Fruit fly (Drosophila melanogaster): ENCODE data around the gene Klp3A.

Gene Klp3A

DNA sequence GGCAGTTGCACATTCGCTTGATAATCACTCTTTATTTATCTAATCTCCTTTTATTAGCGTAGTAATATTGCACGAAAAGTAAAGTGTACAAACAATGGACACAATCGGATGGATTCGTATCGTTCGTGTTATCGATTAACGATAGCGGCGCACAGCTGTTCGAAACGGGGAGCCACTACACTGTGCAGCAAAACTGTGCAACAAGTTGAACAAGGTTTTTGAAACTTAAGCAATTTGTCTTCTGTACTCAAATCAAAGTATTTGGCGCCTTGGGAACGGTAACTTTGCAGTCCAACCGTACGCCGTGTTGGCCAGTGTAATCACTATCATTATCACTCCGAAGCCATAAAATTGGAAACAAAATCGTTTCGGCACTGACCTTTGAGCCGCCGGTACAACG is 15.8 kb upstream of the Klp3A start, which contains the start of the genes Tsp3A and Seipin (continued):
- TF ChIP-seq CG8388 (GFP tag; optimal IDR thresholded peaks at IDR 0.05) = peak; percentile 59
- peak; percentile 92 for TF ChIP-seq NFAT (GFP tag; IDR thresholded peaks at IDR 0.05)
- no peak for TF ChIP-seq tll (GFP tag; optimal IDR thresholded peaks at IDR 0.05)
- TF ChIP-seq CG17328 (GFP tag; IDR thresholded peaks at IDR 0.05) = peak; percentile 83
- peak; percentile 51; the same call in 1 of the 2 replicates for TF ChIP-seq CG10959 (GFP tag; IDR thresholded peaks at IDR 0.05)
- peak; percentile 81; the same call in 1 of the 3 replicates for TF ChIP-seq gce (GFP tag; IDR thresholded peaks at IDR 0.05)
- peak; percentile 70 for TF ChIP-seq CG13287 (GFP tag; IDR thresholded peaks at IDR 0.05; ENCODE audit: partially characterized antibody)
- TF ChIP-seq CG14014 (GFP tag; IDR thresholded peaks at IDR 0.05) = peak; percentile 90
- TF ChIP-seq CG5953 (GFP tag; IDR thresholded peaks at IDR 0.05) = peak; percentile 74
- TF ChIP-seq CG17385 (GFP tag; optimal IDR thresholded peaks at IDR 0.05) = no peak
- TF ChIP-seq B-H1 (GFP tag; IDR thresholded peaks at IDR 0.05) = peak; percentile 77
- peak; percentile 83 for TF ChIP-seq grau (tag; optimal IDR thresholded peaks at IDR 0.05)
- peak; percentile 59 for TF ChIP-seq MTF-1 (GFP tag; optimal IDR thresholded peaks at IDR 0.05; ENCODE audit: borderline replicate concordance)
- peak; percentile 28 for TF ChIP-seq stwl (tag; optimal IDR thresholded peaks at IDR 0.05)
- peak; percentile 89 for TF ChIP-seq sens (GFP tag)
- peak; percentile 80; the same call in 2 of the 3 replicates for TF ChIP-seq CG6175 (GFP tag; IDR thresholded peaks at IDR 0.05)
- TF ChIP-seq bigmax (GFP tag; optimal IDR thresholded peaks at IDR 0.05) = no peak
- peak; percentile 58 for TF ChIP-seq dmrt11E (tag; optimal IDR thresholded peaks at IDR 0.05)
- TF ChIP-seq HHEX (GFP tag; optimal IDR thresholded peaks at IDR 0.05) = peak; percentile 91
- peak; percentile 92 for TF ChIP-seq mirr (GFP tag; optimal IDR thresholded peaks at IDR 0.05)
- TF ChIP-seq Dbx (GFP tag; IDR thresholded peaks at IDR 0.05) = peak; percentile 86
- peak; percentile 74; the same call in 2 of the 3 replicates for TF ChIP-seq CG3726 (GFP tag; IDR thresholded peaks at IDR 0.05)
- TF ChIP-seq CG3847 (GFP tag; IDR thresholded peaks at IDR 0.05) = peak; percentile 78
- TF ChIP-seq CG4328 (GFP tag; optimal IDR thresholded peaks at IDR 0.05) = peak; percentile 60
- TF ChIP-seq eyg (GFP tag; optimal IDR thresholded peaks at IDR 0.05) = peak; percentile 86
- TF ChIP-seq CG14860 (GFP tag; IDR thresholded peaks at IDR 0.05; ENCODE audit: partially characterized antibody) = no peak
- TF ChIP-seq CG10431 (GFP tag; optimal IDR thresholded peaks at IDR 0.05) = peak; percentile 5
- TF ChIP-seq cas (GFP tag; IDR thresholded peaks at IDR 0.05) = peak; percentile 81
- peak; percentile 92 for TF ChIP-seq ci (GFP tag; IDR thresholded peaks at IDR 0.05)
- TF ChIP-seq CG8944 (GFP tag; optimal IDR thresholded peaks at IDR 0.05) = peak; percentile 65
- peak; percentile 93 for TF ChIP-seq chm (GFP tag; IDR thresholded peaks at IDR 0.05)
- peak; percentile 57 for TF ChIP-seq pum (GFP tag; optimal IDR thresholded peaks at IDR 0.05)
- TF ChIP-seq klu (GFP tag; IDR thresholded peaks at IDR 0.05) = peak; percentile 67; the same call in 1 of the 2 replicates
- TF ChIP-seq nmo (GFP tag; optimal IDR thresholded peaks at IDR 0.05) = peak; percentile 80
- TF ChIP-seq ATbp (GFP tag; optimal IDR thresholded peaks at IDR 0.05) = peak; percentile 57
- no peak for TF ChIP-seq tio (GFP tag; optimal IDR thresholded peaks at IDR 0.05)
- peak in 1 of 2 experiments; percentile 70 for TF ChIP-seq Eip74EF (GFP tag; optimal IDR thresholded peaks at IDR 0.05)
- TF ChIP-seq lab (GFP tag; optimal IDR thresholded peaks at IDR 0.05) = peak; percentile 97
- peak; percentile 75 for TF ChIP-seq sisA (GFP tag; IDR thresholded peaks at IDR 0.05)
- peak; percentile 74 for TF ChIP-seq CG12155 (GFP tag; optimal IDR thresholded peaks at IDR 0.05)
- peak in 1 of 3 experiments; percentile 46 for TF ChIP-seq lola (GFP tag; optimal IDR thresholded peaks at IDR 0.05)
- TF ChIP-seq vnd (GFP tag; IDR thresholded peaks at IDR 0.05; ENCODE audit: partially characterized antibody) = no peak
- TF ChIP-seq CG15479 (GFP tag; optimal IDR thresholded peaks at IDR 0.05) = peak; percentile 18
- peak; percentile 46 for TF ChIP-seq Ssrp (tag; optimal IDR thresholded peaks at IDR 0.05)
- TF ChIP-seq dati (GFP tag; IDR thresholded peaks at IDR 0.05) = peak; percentile 79
- TF ChIP-seq D19A (tag; optimal IDR thresholded peaks at IDR 0.05) = no peak
- TF ChIP-seq Med (GFP tag) = peak; percentile 99
- TF ChIP-seq CG18599 (GFP tag; optimal IDR thresholded peaks at IDR 0.05) = peak; percentile 96
- TF ChIP-seq CG8359 (GFP tag; optimal IDR thresholded peaks at IDR 0.05; ENCODE audit: borderline replicate concordance) = peak; percentile 31

Data from whole organism, embryonic.